Worm (Caenorhabditis elegans) whole organism, L1 larva: ENCODE results near the gene F39B3.7.
"Not testable (repeated sequence)": the region's sequence is repeated elsewhere in the genome, so short reads cannot be mapped to it uniquely, and the experiment has no call there.

Source experiments
- C04F5.9 ChIP-seq: sonication (generic microtip); optimal IDR thresholded peaks from 2 replicates; lab custom pipeline; 2016; ENCODE audit warnings: missing genetic modification characterization, missing compliant biosample characterization
- C34B4.2 ChIP-seq: sonication (generic microtip); optimal IDR thresholded peaks from 2 replicates; lab custom pipeline; 2017; ENCODE audit warnings: mild to moderate bottlenecking, missing genetic modification characterization, missing compliant biosample characterization
- alr-1 ChIP-seq: fragments of 200-800 bp; sonication (Bioruptor generic); optimal IDR thresholded peaks from 2 replicates; lab custom pipeline; 2018; ENCODE audit warnings: borderline replicate concordance, mild to moderate bottlenecking, missing genetic modification characterization, missing compliant biosample characterization
- ama-1 ChIP-seq: fragments of 150-350 bp; optimal IDR thresholded peaks from 2 replicates; lab custom pipeline; 2014
- blmp-1 ChIP-seq: fragments of 150-350 bp; optimal IDR thresholded peaks from 2 replicates; lab custom pipeline; 2014; ENCODE audit warnings: missing biosample characterization, missing genetic modification characterization
- ceh-63 ChIP-seq: fragments of 200-800 bp; sonication (Bioruptor generic); optimal IDR thresholded peaks from 2 replicates; lab custom pipeline; 2018; ENCODE audit warnings: mild to moderate bottlenecking, missing genetic modification characterization, missing compliant biosample characterization
- ceh-8 ChIP-seq: fragments of 200-800 bp; sonication (Bioruptor generic); optimal IDR thresholded peaks from 2 replicates; lab custom pipeline; 2018; ENCODE audit warnings: mild to moderate bottlenecking, missing genetic modification characterization, moderate library complexity, missing compliant biosample characterization
- ceh-82 ChIP-seq, 3 experiments: fragments of 150-350 bp in 1 of 3; sonication (generic microtip) in 2 of 3; optimal IDR thresholded peaks; 2 replicates each; lab custom pipeline; 2014 to 2017; ENCODE audit warnings: missing biosample characterization in 3 of 3, missing genetic modification characterization in 3 of 3
- ceh-88 ChIP-seq: fragments of 200-800 bp; sonication (Bioruptor generic); IDR thresholded peaks from 2 replicates; pipeline ENCODE4 v1.3.6; 2022; ENCODE audit warnings: missing genetic modification characterization, missing compliant biosample characterization
- ces-1 ChIP-seq: fragments of 150-350 bp; optimal IDR thresholded peaks from 2 replicates; lab custom pipeline; 2014; ENCODE audit warnings: missing biosample characterization, missing genetic modification reagents, missing genetic modification characterization
- efl-1 ChIP-seq, 4 experiments: fragments of 150-350 bp; optimal IDR thresholded peaks in 3 of 4; peaks in 1 of 4; 1 replicate in 1 of 4; 2 replicates in 3 of 4; lab custom pipeline; 2014; ENCODE audit warnings: missing biosample characterization in 2 of 4, missing genetic modification characterization in 2 of 4, missing genetic modification reagents in 2 of 4
- elt-3 ChIP-seq, 6 experiments: fragments of 150-350 bp in 1 of 6; sonication (generic microtip); optimal IDR thresholded peaks; 2 replicates each; lab custom pipeline; 2017 to 2018; ENCODE audit warnings: missing biosample characterization in 6 of 6, missing genetic modification characterization in 6 of 6, inconsistent platforms in 1 of 6
- fkh-10 ChIP-seq: sonication (generic microtip); optimal IDR thresholded peaks from 2 replicates; lab custom pipeline; 2017; ENCODE audit warnings: missing biosample characterization, missing genetic modification reagents, missing genetic modification characterization
- fkh-8 ChIP-seq: sonication (generic microtip); optimal IDR thresholded peaks from 2 replicates; lab custom pipeline; 2016; ENCODE audit warnings: mild to moderate bottlenecking, missing genetic modification characterization, missing compliant biosample characterization
- grh-1 ChIP-seq: fragments of 200-800 bp; sonication (Bioruptor generic); IDR thresholded peaks from 2 replicates; pipeline ENCODE4 v1.3.6; 2022; ENCODE audit warnings: missing genetic modification reagents, missing genetic modification characterization, missing compliant biosample characterization
- isw-1 ChIP-seq: fragments of 200-800 bp; sonication (Bioruptor generic); IDR thresholded peaks from 2 replicates; pipeline ENCODE4 v1.3.6; 2022; ENCODE audit warnings: missing genetic modification characterization, missing compliant biosample characterization
- jun-1 ChIP-seq: fragments of 150-350 bp; optimal IDR thresholded peaks from 2 replicates; lab custom pipeline; 2014; ENCODE audit warnings: missing biosample characterization, missing genetic modification reagents, missing genetic modification characterization
- lin-13 ChIP-seq: fragments of 150-350 bp; optimal IDR thresholded peaks from 2 replicates; lab custom pipeline; 2014; ENCODE audit warnings: missing biosample characterization, missing genetic modification reagents, missing genetic modification characterization
- lin-14 ChIP-seq: fragments of 200-800 bp; sonication (Bioruptor generic); optimal IDR thresholded peaks from 2 replicates; lab custom pipeline; 2018; ENCODE audit warnings: mild to moderate bottlenecking, missing genetic modification characterization, moderate library complexity, missing compliant biosample characterization
- lin-15B ChIP-seq: fragments of 150-350 bp; sonication (generic microtip); optimal IDR thresholded peaks from 3 replicates; lab custom pipeline; 2014; ENCODE audit warnings: missing biosample characterization, missing genetic modification characterization
- lir-3 ChIP-seq: sonication (generic microtip); optimal IDR thresholded peaks from 2 replicates; lab custom pipeline; 2016; ENCODE audit warnings: mild to moderate bottlenecking, missing genetic modification characterization, moderate library complexity, missing compliant biosample characterization; ENCODE audit not compliant: poor library complexity
- lsy-2 ChIP-seq, 2 experiments: fragments of 150-350 bp; optimal IDR thresholded peaks; 2 replicates each; lab custom pipeline; 2014; ENCODE audit warnings: missing biosample characterization in 2 of 2, missing genetic modification characterization in 2 of 2
- mab-9 ChIP-seq: fragments of 200-800 bp; sonication (Bioruptor generic); IDR thresholded peaks from 2 replicates; pipeline ENCODE4 v1.3.6; 2022; ENCODE audit warnings: missing genetic modification reagents, missing genetic modification characterization, missing compliant biosample characterization
- mdl-1 ChIP-seq, 2 experiments: fragments of 150-350 bp; optimal IDR thresholded peaks; 2 replicates each; lab custom pipeline; 2014 to 2017; ENCODE audit warnings: missing biosample characterization in 2 of 2, missing genetic modification characterization in 2 of 2, inconsistent platforms in 1 of 2
- mef-2 ChIP-seq: fragments of 150-350 bp; optimal IDR thresholded peaks from 2 replicates; lab custom pipeline; 2014; ENCODE audit warnings: missing biosample characterization, missing genetic modification characterization
- nhr-19 ChIP-seq: fragments of 200-800 bp; sonication (Bioruptor generic); conservative IDR thresholded peaks from 2 replicates; pipeline ENCODE4 v1.3.6; 2022; ENCODE audit warnings: missing genetic modification characterization, missing compliant biosample characterization
- nhr-20 ChIP-seq: sonication (generic microtip); optimal IDR thresholded peaks from 2 replicates; lab custom pipeline; 2016; ENCODE audit warnings: mild to moderate bottlenecking, missing genetic modification characterization, missing compliant biosample characterization
- nhr-237 ChIP-seq: fragments of 150-350 bp; optimal IDR thresholded peaks from 2 replicates; lab custom pipeline; 2014; ENCODE audit warnings: missing biosample characterization, missing genetic modification characterization
- nhr-47 ChIP-seq: sonication (generic microtip); optimal IDR thresholded peaks from 2 replicates; lab custom pipeline; 2016; ENCODE audit warnings: mild to moderate bottlenecking, missing genetic modification characterization, moderate library complexity, missing compliant biosample characterization
- nhr-85 ChIP-seq: sonication (generic microtip); peaks from one replicate; lab custom pipeline; 2016; ENCODE audit warnings: missing genetic modification characterization, inconsistent platforms, missing compliant biosample characterization
- nhr-90 ChIP-seq: sonication (generic microtip); optimal IDR thresholded peaks from 2 replicates; lab custom pipeline; 2016; ENCODE audit warnings: mild to moderate bottlenecking, missing genetic modification characterization, missing compliant biosample characterization; ENCODE audit not compliant: poor library complexity
- pqm-1 ChIP-seq: sonication (generic microtip); optimal IDR thresholded peaks from 3 replicates; lab custom pipeline; 2017; ENCODE audit warnings: missing biosample characterization, missing genetic modification characterization
- skn-1 ChIP-seq: fragments of 150-350 bp; optimal IDR thresholded peaks from 2 replicates; lab custom pipeline; 2014; ENCODE audit warnings: missing biosample characterization, missing genetic modification characterization
- snpc-4 ChIP-seq: fragments of 150-350 bp; optimal IDR thresholded peaks from 2 replicates; lab custom pipeline; 2014; ENCODE audit warnings: missing biosample characterization, missing genetic modification characterization
- snu-23 ChIP-seq: sonication (generic microtip); optimal IDR thresholded peaks from 2 replicates; lab custom pipeline; 2016; ENCODE audit warnings: missing genetic modification characterization, missing compliant biosample characterization
- sptf-1 ChIP-seq: fragments of 150-350 bp; optimal IDR thresholded peaks from 2 replicates; lab custom pipeline; 2014; ENCODE audit warnings: missing biosample characterization, missing genetic modification characterization
- tlp-1 ChIP-seq: fragments of 150-350 bp; optimal IDR thresholded peaks from 2 replicates; lab custom pipeline; 2014; ENCODE audit warnings: missing biosample characterization, missing genetic modification characterization
- unc-62 ChIP-seq: fragments of 150-350 bp; optimal IDR thresholded peaks from 2 replicates; lab custom pipeline; 2014; ENCODE audit warnings: missing biosample characterization, missing genetic modification reagents, missing genetic modification characterization
- vab-15 ChIP-seq: sonication (generic microtip); optimal IDR thresholded peaks from 2 replicates; lab custom pipeline; 2017; ENCODE audit warnings: missing genotype, mild to moderate bottlenecking, missing genetic modification characterization, missing compliant biosample characterization
- xbp-1 ChIP-seq: sonication (generic microtip); optimal IDR thresholded peaks from 2 replicates; lab custom pipeline; 2016; ENCODE audit warnings: missing genetic modification characterization, missing compliant biosample characterization
- zip-4 ChIP-seq: fragments of 200-800 bp; sonication (Bioruptor generic); optimal IDR thresholded peaks from 2 replicates; lab custom pipeline; 2018; ENCODE audit warnings: mild to moderate bottlenecking, missing genetic modification characterization, moderate library complexity, missing compliant biosample characterization
- ztf-4 ChIP-seq: fragments of 150-350 bp; optimal IDR thresholded peaks from 2 replicates; lab custom pipeline; 2014; ENCODE audit warnings: missing biosample characterization, missing genetic modification characterization

F39B3.7 gene

ce11 chrX:17562195-17562594 is 5.1 kb downstream of the F39B3.7 start:
- TF ChIP-seq nhr-85 (tag; lab: Kevin White, UChicago) (peak; percentile 16), grh-1 (GFP tag; lab: Robert Waterston, UW) (no peak), mdl-1 (tag; optimal IDR thresholded peaks at IDR 0.05; lab: Kevin White, UChicago) (peak in 1 of 2 experiments; percentile 6), unc-62 (GFP tag; lab: Kevin White, UChicago) (no peak), jun-1 (no peak), efl-1 (optimal IDR thresholded peaks at IDR 0.05; lab: Kevin White, UChicago) (no peak), efl-1 (GFP tag; optimal IDR thresholded peaks at IDR 0.05 in 1 of 2; lab: Kevin White, UChicago) (peak in 1 of 2 experiments; percentile 83), ceh-82 (tag; optimal IDR thresholded peaks at IDR 0.05; lab: Kevin White, UChicago) (peak in 1 of 3 experiments; percentile 12), blmp-1 (peak; percentile 24), xbp-1 (no peak), fkh-8 (tag; lab: Kevin White, UChicago) (no peak), ama-1 (lab: Kevin White, UChicago) (no peak), tlp-1 (tag; lab: Kevin White, UChicago) (no peak), lin-14 (GFP tag; lab: Kevin White, UChicago) (peak; percentile 74)

DNA sequence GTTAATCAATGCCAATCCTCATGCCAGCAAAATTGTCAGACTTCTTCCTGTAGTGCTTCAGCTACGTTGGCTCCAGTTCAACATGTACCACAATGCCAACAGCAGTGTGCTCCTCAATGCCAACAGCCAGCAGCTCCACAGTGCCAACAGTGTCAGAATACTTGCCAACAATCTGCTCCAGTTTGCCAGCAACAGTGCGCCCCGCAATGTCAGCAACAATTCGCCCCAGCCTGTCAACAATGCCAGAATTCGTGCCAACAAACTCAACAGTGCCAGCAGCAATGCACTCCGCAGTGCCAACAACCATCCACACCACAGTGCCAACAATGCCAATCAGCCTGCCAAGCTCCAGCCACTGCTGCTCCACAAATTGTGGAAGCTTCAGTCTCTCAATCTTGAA is 13.5 kb downstream of the F39B3.7 start:
- TF ChIP-seq zip-4 (GFP tag; lab: Kevin White, UChicago) (no peak), sptf-1 (tag; lab: Kevin White, UChicago) (no peak), lir-3 (tag; lab: Kevin White, UChicago) (no peak), isw-1 (GFP tag; lab: Robert Waterston, UW) (no peak), lin-15B (tag; lab: Kevin White, UChicago) (no peak), snpc-4 (no peak), ceh-88 (GFP tag; lab: Robert Waterston, UW) (no peak), skn-1 (tag; lab: Kevin White, UChicago) (no peak), nhr-47 (no peak), nhr-90 (tag; lab: Kevin White, UChicago) (no peak), ama-1 (lab: Kevin White, UChicago) (no peak), xbp-1 (no peak), mab-9 (GFP tag; lab: Robert Waterston, UW) (no peak), snu-23 (GFP tag; lab: Kevin White, UChicago) (no peak)

- not testable (repeated sequence) for TF ChIP-seq vab-15; ceh-8 (GFP tag; lab: Kevin White, UChicago); mab-9 (GFP tag; lab: Robert Waterston, UW)
- TF ChIP-seq, all 84 proteins: peak for 0; not testable (repeated sequence) for 84
Measured at ce11 chrX:17550755-17551154, 16.5 kb downstream of the F39B3.7 start, which contains the start of gene hlh-28. hlh-28 (plus strand) TSS chrX:17551055.

DNA sequence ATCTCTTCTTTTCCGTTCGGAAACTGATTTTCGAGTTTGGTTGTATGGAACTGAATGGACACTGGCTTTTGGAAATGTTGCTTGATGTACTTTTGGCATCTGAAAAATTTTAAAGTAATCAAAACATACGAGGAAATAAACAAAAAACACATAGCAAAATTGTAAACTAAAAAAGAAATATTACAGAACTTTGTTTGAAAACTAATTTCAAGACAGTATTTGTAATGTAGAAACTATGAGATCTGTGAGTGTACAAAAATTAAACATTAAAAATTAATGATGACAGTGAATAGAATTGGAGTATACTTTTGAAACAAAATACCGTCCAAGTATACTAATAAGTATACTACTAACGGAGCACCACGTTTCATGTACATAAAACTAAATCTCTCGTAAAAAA is 18.7 kb downstream of the F39B3.7 start, which contains the start of gene hlh-29:
hlh-29 (minus strand) TSS at position 101 of the 400 bp plus-strand sequence.
- TF ChIP-seq xbp-1; ceh-63 (GFP tag; lab: Kevin White, UChicago); blmp-1: not testable (repeated sequence)
- TF ChIP-seq, all 84 proteins: peak for 0; not testable (repeated sequence) for 84

DNA sequence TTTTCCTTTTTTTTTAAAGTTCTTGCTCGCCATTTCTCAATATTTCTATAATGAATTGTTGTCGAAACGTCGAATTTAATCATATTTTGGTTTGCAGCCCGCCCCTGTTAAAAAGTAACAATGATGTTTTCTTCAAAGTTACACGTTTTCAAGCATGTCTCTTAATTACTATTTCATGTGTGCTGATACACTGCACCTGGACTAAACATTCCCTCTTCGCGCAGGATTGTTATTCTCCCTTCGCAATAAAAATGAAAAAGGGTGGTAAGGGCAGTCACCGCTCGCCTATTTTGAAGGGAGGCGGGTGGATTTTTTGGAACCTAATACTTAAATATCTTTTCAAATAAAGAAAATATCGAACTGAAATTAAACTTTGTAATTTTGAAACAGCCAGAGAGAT is 21.8 kb downstream of the F39B3.7 start:
- peak; percentile 77 for TF ChIP-seq nhr-19 (GFP tag; lab: Robert Waterston, UW)
- no peak for TF ChIP-seq mdl-1 (tag; optimal IDR thresholded peaks at IDR 0.05; lab: Kevin White, UChicago)
- peak in 1 of 2 experiments; percentile 39 for TF ChIP-seq lsy-2 (tag; optimal IDR thresholded peaks at IDR 0.05; lab: Kevin White, UChicago)
- TF ChIP-seq ces-1 (GFP tag; lab: Kevin White, UChicago) = no peak
- peak; percentile 58 for TF ChIP-seq nhr-20 (tag; lab: Kevin White, UChicago)
- TF ChIP-seq ztf-4 (tag; lab: Kevin White, UChicago) = no peak
- TF ChIP-seq nhr-90 (tag; lab: Kevin White, UChicago) = peak; percentile 71
- TF ChIP-seq alr-1 (tag; lab: Kevin White, UChicago) = no peak
- no peak for TF ChIP-seq tlp-1 (tag; lab: Kevin White, UChicago)
- TF ChIP-seq ceh-63 (GFP tag; lab: Kevin White, UChicago) = no peak
- no peak for TF ChIP-seq C04F5.9 (tag; lab: Kevin White, UChicago)
- TF ChIP-seq mab-9 (GFP tag; lab: Robert Waterston, UW) = peak; percentile 54; the same call in 1 of the 2 replicates
- no peak for TF ChIP-seq mef-2
- TF ChIP-seq nhr-237 (tag; lab: Kevin White, UChicago) = no peak
- no peak for TF ChIP-seq C34B4.2 (tag; lab: Kevin White, UChicago)
- no peak for TF ChIP-seq lin-15B (tag; lab: Kevin White, UChicago)
- TF ChIP-seq pqm-1 (tag; lab: Kevin White, UChicago) = no peak
- peak; percentile 45 for TF ChIP-seq xbp-1
- TF ChIP-seq elt-3 (tag; optimal IDR thresholded peaks at IDR 0.05; lab: Kevin White, UChicago) = no peak
- TF ChIP-seq fkh-10 = peak; percentile 19
- peak; percentile 25 to 38 for TF ChIP-seq efl-1 (optimal IDR thresholded peaks at IDR 0.05; lab: Kevin White, UChicago)
- no peak for TF ChIP-seq efl-1 (GFP tag; optimal IDR thresholded peaks at IDR 0.05 in 1 of 2; lab: Kevin White, UChicago)
- TF ChIP-seq lin-13 (GFP tag; lab: Kevin White, UChicago) = no peak
- peak; percentile 17 for TF ChIP-seq skn-1 (tag; lab: Kevin White, UChicago)
